Worm (Caenorhabditis elegans) whole organism, L4 larva: ENCODE measurements around the gene dlc-5.

Experiments
- F49E8.2 ChIP-seq: sonication (generic microtip); optimal IDR thresholded peaks from 2 replicates; lab custom pipeline; 2016; ENCODE audit warnings: missing compliant biosample characterization, mild to moderate bottlenecking, missing genetic modification characterization, borderline replicate concordance
- R02D3.7 ChIP-seq: fragments of 150-350 bp; sonication (generic microtip); optimal IDR thresholded peaks from 3 replicates; lab custom pipeline; 2014; ENCODE audit warnings: missing biosample characterization, missing genetic modification characterization
- T20F7.1 ChIP-seq: fragments of 200-800 bp; sonication (Bioruptor generic); optimal IDR thresholded peaks from 2 replicates; lab custom pipeline; 2018; ENCODE audit warnings: mild to moderate bottlenecking, missing genetic modification characterization, missing compliant biosample characterization
- ZK337.2 ChIP-seq: fragments of 200-800 bp; sonication (Bioruptor generic); IDR thresholded peaks from 2 replicates; pipeline ENCODE4 v1.3.6; 2022; ENCODE audit warnings: missing genetic modification reagents, missing genetic modification characterization, missing compliant biosample characterization
- aha-1 ChIP-seq: fragments of 150-350 bp; peaks from one replicate; lab custom pipeline; 2014; ENCODE audit warnings: missing biosample characterization, missing genetic modification characterization
- aly-2 ChIP-seq: sonication (generic microtip); optimal IDR thresholded peaks from 2 replicates; lab custom pipeline; 2018; ENCODE audit warnings: missing biosample characterization, missing genetic modification characterization
- ama-1 ChIP-seq: fragments of 150-350 bp; optimal IDR thresholded peaks from 2 replicates; lab custom pipeline; 2014; ENCODE audit warnings: inconsistent platforms, mixed read lengths
- ceh-62 ChIP-seq: sonication (generic microtip); optimal IDR thresholded peaks from 2 replicates; lab custom pipeline; 2017; ENCODE audit warnings: missing biosample characterization, missing genetic modification characterization
- cey-2 ChIP-seq: sonication (generic microtip); optimal IDR thresholded peaks from 3 replicates; lab custom pipeline; 2017; ENCODE audit warnings: missing genetic modification characterization, mild to moderate bottlenecking, missing compliant biosample characterization, antibody characterized with exemption, borderline replicate concordance; ENCODE audit not compliant: insufficient read depth
- daf-12 ChIP-seq: fragments of 150-350 bp; optimal IDR thresholded peaks from 2 replicates; lab custom pipeline; 2014; ENCODE audit warnings: missing biosample characterization, missing genetic modification reagents, missing genetic modification characterization
- daf-19 ChIP-seq: fragments of 200-800 bp; sonication (Bioruptor generic); conservative IDR thresholded peaks from 2 replicates; pipeline ENCODE4 v1.3.6; 2022; ENCODE audit warnings: missing genetic modification characterization, missing compliant biosample characterization
- daf-8 ChIP-seq: fragments of 200-800 bp; sonication (Bioruptor generic); IDR thresholded peaks from 2 replicates; pipeline ENCODE4 v1.3.6; 2022; ENCODE audit warnings: missing genetic modification characterization, missing compliant biosample characterization
- duxl-1 ChIP-seq: sonication (generic microtip); optimal IDR thresholded peaks from 2 replicates; lab custom pipeline; 2016; ENCODE audit warnings: mild to moderate bottlenecking, missing genetic modification characterization, moderate library complexity, missing compliant biosample characterization; ENCODE audit not compliant: poor library complexity
- egl-27 ChIP-seq: sonication (generic microtip); optimal IDR thresholded peaks from 3 replicates; lab custom pipeline; 2017; ENCODE audit warnings: missing biosample characterization, missing genetic modification reagents, missing genetic modification characterization
- fkh-10 ChIP-seq: fragments of 150-350 bp; optimal IDR thresholded peaks from 2 replicates; lab custom pipeline; 2014; ENCODE audit warnings: missing biosample characterization, missing genetic modification reagents, missing genetic modification characterization
- fos-1 ChIP-seq: fragments of 150-350 bp; optimal IDR thresholded peaks from 2 replicates; lab custom pipeline; 2014; ENCODE audit warnings: missing biosample characterization, missing genetic modification characterization
- lin-1 ChIP-seq: fragments of 200-800 bp; sonication (Bioruptor generic); IDR thresholded peaks from 2 replicates; pipeline ENCODE4 v1.3.6; 2022; ENCODE audit warnings: missing genetic modification reagents, missing genetic modification characterization, missing compliant biosample characterization
- lin-39 ChIP-seq: fragments of 150-350 bp; optimal IDR thresholded peaks from 2 replicates; lab custom pipeline; 2014; ENCODE audit warnings: missing biosample characterization, missing genetic modification reagents, missing genetic modification characterization
- madf-5 ChIP-seq, 2 experiments: fragments of 200-800 bp; sonication (Bioruptor generic); IDR thresholded peaks; 2 replicates each; pipeline ENCODE4 v1.3.6; 2022; ENCODE audit warnings: missing compliant biosample characterization in 2 of 2, missing genetic modification characterization in 2 of 2
- mdt-29 ChIP-seq: fragments of 200-800 bp; sonication (Bioruptor generic); IDR thresholded peaks from 2 replicates; pipeline ENCODE4 v1.3.6; 2022; ENCODE audit warnings: missing genetic modification reagents, missing genetic modification characterization, missing compliant biosample characterization
- mes-2 ChIP-seq: sonication (generic microtip); optimal IDR thresholded peaks from 2 replicates; lab custom pipeline; 2016; ENCODE audit warnings: missing genotype, mild to moderate bottlenecking, missing genetic modification characterization, missing compliant biosample characterization; ENCODE audit not compliant: poor library complexity, severe bottlenecking
- nhr-11 ChIP-seq: fragments of 150-350 bp; optimal IDR thresholded peaks from 2 replicates; lab custom pipeline; 2014; ENCODE audit warnings: missing biosample characterization, missing genetic modification characterization
- nhr-237 ChIP-seq: sonication (generic microtip); optimal IDR thresholded peaks from 2 replicates; lab custom pipeline; 2017; ENCODE audit warnings: missing biosample characterization, missing genetic modification characterization
- nhr-25 ChIP-seq: sonication (generic microtip); optimal IDR thresholded peaks from 2 replicates; lab custom pipeline; 2017; ENCODE audit warnings: missing genetic modification characterization, mild to moderate bottlenecking, missing compliant biosample characterization, antibody characterized with exemption, moderate library complexity, borderline replicate concordance; ENCODE audit not compliant: insufficient read depth
- nhr-42 ChIP-seq: fragments of 200-800 bp; sonication (Bioruptor generic); IDR thresholded peaks from 2 replicates; pipeline ENCODE4 v1.3.6; 2022; ENCODE audit warnings: missing genetic modification characterization, missing compliant biosample characterization
- nhr-48 ChIP-seq: sonication (generic microtip); optimal IDR thresholded peaks from 2 replicates; lab custom pipeline; 2016; ENCODE audit warnings: mild to moderate bottlenecking, missing genetic modification characterization, missing compliant biosample characterization
- nhr-6 ChIP-seq: fragments of 150-350 bp; optimal IDR thresholded peaks from 2 replicates; lab custom pipeline; 2014; ENCODE audit warnings: missing biosample characterization, missing genetic modification characterization
- nhr-76 ChIP-seq: fragments of 150-350 bp; optimal IDR thresholded peaks from 2 replicates; lab custom pipeline; 2014; ENCODE audit warnings: missing biosample characterization, missing genetic modification characterization
- nhr-77 ChIP-seq: fragments of 150-350 bp; optimal IDR thresholded peaks from 2 replicates; lab custom pipeline; 2014; ENCODE audit warnings: missing biosample characterization, missing genetic modification characterization
- pha-4 ChIP-seq, 2 experiments: fragments of 150-350 bp in 1 of 2; fragments of 200-800 bp in 1 of 2; sonication (Bioruptor generic) in 1 of 2; IDR thresholded peaks in 1 of 2; optimal IDR thresholded peaks in 1 of 2; 2 replicates each; pipeline versions ENCODE4 v1.3.6 to Lab custom; 2014 to 2022; ENCODE audit warnings: missing genetic modification characterization in 2 of 2, missing genetic modification reagents in 2 of 2, missing biosample characterization in 1 of 2, missing compliant biosample characterization in 1 of 2
- php-3 ChIP-seq: fragments of 200-800 bp; sonication (Bioruptor generic); IDR thresholded peaks from 2 replicates; pipeline ENCODE4 v1.3.6; 2022; ENCODE audit warnings: missing genetic modification reagents, missing genetic modification characterization, missing compliant biosample characterization
- pqm-1 ChIP-seq: sonication (generic microtip); optimal IDR thresholded peaks from 2 replicates; lab custom pipeline; 2017; ENCODE audit warnings: missing biosample characterization, missing genetic modification characterization
- saeg-2 ChIP-seq: fragments of 200-800 bp; sonication (Bioruptor generic); IDR thresholded peaks from 2 replicates; pipeline ENCODE4 v1.3.6; 2022; ENCODE audit warnings: missing genetic modification reagents, missing genetic modification characterization, missing compliant biosample characterization
- sdz-12 ChIP-seq: fragments of 200-800 bp; sonication (Bioruptor generic); optimal IDR thresholded peaks from 2 replicates; lab custom pipeline; 2018; ENCODE audit warnings: mild to moderate bottlenecking, missing genetic modification characterization, missing compliant biosample characterization
- set-16 ChIP-seq: fragments of 200-800 bp; sonication (Bioruptor generic); IDR thresholded peaks from 2 replicates; pipeline ENCODE4 v1.3.6; 2022; ENCODE audit warnings: missing genetic modification reagents, missing genetic modification characterization, missing compliant biosample characterization
- spr-1 ChIP-seq: sonication (generic microtip); optimal IDR thresholded peaks from 2 replicates; lab custom pipeline; 2016; ENCODE audit warnings: mild to moderate bottlenecking, missing genetic modification characterization, missing compliant biosample characterization
- tag-97 ChIP-seq: fragments of 200-800 bp; sonication (Bioruptor generic); IDR thresholded peaks from 2 replicates; pipeline ENCODE4 v1.3.6; 2022; ENCODE audit warnings: missing genetic modification characterization, missing compliant biosample characterization
- unc-130 ChIP-seq: sonication (generic microtip); optimal IDR thresholded peaks from 2 replicates; lab custom pipeline; 2016; ENCODE audit warnings: missing genetic modification reagents, missing genetic modification characterization, missing compliant biosample characterization
- unc-39 ChIP-seq: sonication (generic microtip); optimal IDR thresholded peaks from 2 replicates; lab custom pipeline; 2017; ENCODE audit warnings: missing biosample characterization, missing genetic modification characterization
- unc-62 ChIP-seq, 3 experiments: fragments of 150-350 bp in 1 of 3; sonication (generic microtip); optimal IDR thresholded peaks in 2 of 3; peaks in 1 of 3; 1 replicate in 1 of 3; 2 replicates in 2 of 3; lab custom pipeline; 2014 to 2017; ENCODE audit warnings: missing biosample characterization in 3 of 3, missing genetic modification characterization in 3 of 3, missing genetic modification reagents in 3 of 3, missing genotype in 1 of 3
- zfp-2 ChIP-seq: sonication (generic microtip); optimal IDR thresholded peaks from 2 replicates; lab custom pipeline; 2016; ENCODE audit warnings: mild to moderate bottlenecking, missing genetic modification characterization, missing compliant biosample characterization
- zfp-3 ChIP-seq: fragments of 200-800 bp; sonication (Bioruptor generic); conservative IDR thresholded peaks from 2 replicates; pipeline ENCODE4 v1.3.6; 2022; ENCODE audit warnings: missing genetic modification reagents, missing genetic modification characterization, missing compliant biosample characterization
- ztf-7 ChIP-seq: fragments of 150-350 bp; optimal IDR thresholded peaks from 2 replicates; lab custom pipeline; 2014; ENCODE audit warnings: missing biosample characterization, missing genetic modification characterization

The dlc-5 gene

DNA sequence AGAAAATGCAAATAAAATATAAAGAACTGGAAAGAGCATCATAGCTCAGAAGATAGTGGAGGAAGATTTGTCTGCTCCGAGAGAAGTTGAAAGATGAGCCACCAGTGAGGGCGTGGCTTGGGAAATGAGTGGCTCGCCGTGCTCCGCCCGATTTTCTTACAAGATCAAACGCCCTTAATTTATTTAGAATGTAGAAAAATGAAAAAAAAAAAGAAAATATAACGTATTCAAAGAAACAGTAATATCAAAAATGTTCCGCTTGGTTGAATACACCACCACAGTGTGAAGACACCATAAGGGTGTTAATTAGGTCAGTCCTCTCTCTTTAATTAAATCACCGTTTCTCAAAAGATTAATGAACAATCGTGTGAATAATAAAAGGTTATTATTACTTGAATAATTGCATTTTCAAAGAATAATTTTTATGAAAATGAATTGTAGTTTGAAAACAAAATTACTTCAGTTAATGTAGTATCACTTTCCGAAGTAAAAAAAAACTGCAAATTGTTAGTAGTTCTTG lies 35.6 kb upstream of the dlc-5 start, which contains the start of gene sfrp-1 (continued):
- TF ChIP-seq saeg-2: no peak
- TF ChIP-seq nhr-42: no peak

DNA sequence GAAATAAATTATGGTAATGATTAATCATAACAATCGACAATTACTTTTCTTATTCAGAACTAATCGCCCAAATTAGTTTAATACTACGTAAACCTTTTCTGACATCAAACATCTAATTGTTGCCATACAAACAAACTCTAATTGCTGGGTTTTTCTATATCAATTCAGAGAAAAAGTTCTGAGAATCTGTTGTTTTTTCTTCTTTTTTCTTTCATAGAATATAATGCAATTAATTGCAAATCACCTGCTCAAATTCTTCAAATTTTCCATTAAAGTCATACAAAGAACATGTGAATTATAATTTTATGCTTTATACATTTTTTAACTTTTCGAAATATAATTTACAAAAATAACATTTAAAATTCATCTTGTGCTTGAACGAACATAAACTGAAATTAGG lies 34.6 kb upstream of the dlc-5 start:
- no peak for TF ChIP-seq tag-97 (GFP tag; lab: Robert Waterston, UW)
- TF ChIP-seq aly-2 (tag; lab: Kevin White, UChicago): no peak
- no peak for TF ChIP-seq unc-39 (tag; lab: Kevin White, UChicago)
- no peak for TF ChIP-seq mdt-29
- no peak for TF ChIP-seq set-16 (GFP tag; lab: Robert Waterston, UW)
- TF ChIP-seq spr-1 (tag; lab: Kevin White, UChicago): no peak
- no peak for TF ChIP-seq nhr-48 (tag; lab: Kevin White, UChicago)
- no peak for TF ChIP-seq lin-1 (GFP tag; lab: Robert Waterston, UW)
- no peak for TF ChIP-seq pha-4 (GFP tag; IDR thresholded peaks at IDR 0.05; lab: Robert Waterston, UW)
- TF ChIP-seq pha-4 (tag; optimal IDR thresholded peaks at IDR 0.05; lab: Kevin White, UChicago): no peak
- no peak for TF ChIP-seq ZK337.2 (GFP tag; lab: Robert Waterston, UW)
- TF ChIP-seq ama-1: no peak
- TF ChIP-seq nhr-25: no peak
- TF ChIP-seq duxl-1: no peak
- TF ChIP-seq unc-62 (GFP tag; optimal IDR thresholded peaks at IDR 0.05 in 1 of 2; lab: Kevin White, UChicago): no peak
- no peak for TF ChIP-seq unc-62 (tag; optimal IDR thresholded peaks at IDR 0.05; lab: Kevin White, UChicago)
- no peak for TF ChIP-seq madf-5 (GFP tag; IDR thresholded peaks at IDR 0.05; lab: Robert Waterston, UW)
- no peak for TF ChIP-seq daf-8 (GFP tag; lab: Robert Waterston, UW)
- TF ChIP-seq mes-2 (tag; lab: Kevin White, UChicago): no peak

DNA sequence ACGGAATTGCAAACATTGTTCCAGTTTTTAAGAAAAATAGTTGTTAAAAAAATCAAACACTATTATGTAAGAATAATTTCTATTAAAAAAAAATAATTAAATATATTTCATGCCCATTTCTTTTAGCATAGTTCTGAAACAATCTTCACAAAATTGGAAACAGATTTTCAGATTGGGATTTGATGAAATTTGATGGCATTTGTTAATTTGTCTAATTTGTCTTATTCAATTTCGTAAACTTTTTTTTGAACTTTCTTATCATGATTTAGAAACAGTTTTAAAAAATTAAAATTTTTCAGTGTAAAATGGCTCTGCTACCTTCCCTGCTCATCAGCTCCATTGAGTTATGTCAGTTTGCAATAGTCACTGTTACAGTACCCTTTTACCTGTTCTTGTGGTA lies 33.1 kb upstream of the dlc-5 start, which contains the start of gene srv-13:
TSS of gene srv-13 (plus strand) at position 301 of the 400 bp plus-strand sequence.
- no peak for TF ChIP-seq R02D3.7 (tag; lab: Kevin White, UChicago)
- no peak for TF ChIP-seq zfp-3
- no peak for TF ChIP-seq T20F7.1 (GFP tag; lab: Kevin White, UChicago)
- TF ChIP-seq nhr-11 (tag; lab: Kevin White, UChicago): no peak
- TF ChIP-seq cey-2 (tag; lab: Kevin White, UChicago): no peak
- no peak for TF ChIP-seq ama-1
- no peak for TF ChIP-seq F49E8.2 (tag; lab: Kevin White, UChicago)
- no peak for TF ChIP-seq saeg-2
- TF ChIP-seq nhr-77 (tag; lab: Kevin White, UChicago): no peak
- TF ChIP-seq ztf-7 (tag; lab: Kevin White, UChicago): no peak
- no peak for TF ChIP-seq ceh-62 (tag; lab: Kevin White, UChicago)
- TF ChIP-seq php-3 (GFP tag; lab: Robert Waterston, UW): no peak
- no peak for TF ChIP-seq unc-39 (tag; lab: Kevin White, UChicago)
- TF ChIP-seq unc-130 (GFP tag; lab: Kevin White, UChicago): no peak
- TF ChIP-seq nhr-6 (tag; lab: Kevin White, UChicago): no peak
- no peak for TF ChIP-seq aha-1 (tag; lab: Kevin White, UChicago)
- no peak for TF ChIP-seq zfp-2 (tag; lab: Kevin White, UChicago)
- no peak for TF ChIP-seq daf-12 (tag; lab: Kevin White, UChicago)
- TF ChIP-seq, all 104 proteins: peak for 0

DNA sequence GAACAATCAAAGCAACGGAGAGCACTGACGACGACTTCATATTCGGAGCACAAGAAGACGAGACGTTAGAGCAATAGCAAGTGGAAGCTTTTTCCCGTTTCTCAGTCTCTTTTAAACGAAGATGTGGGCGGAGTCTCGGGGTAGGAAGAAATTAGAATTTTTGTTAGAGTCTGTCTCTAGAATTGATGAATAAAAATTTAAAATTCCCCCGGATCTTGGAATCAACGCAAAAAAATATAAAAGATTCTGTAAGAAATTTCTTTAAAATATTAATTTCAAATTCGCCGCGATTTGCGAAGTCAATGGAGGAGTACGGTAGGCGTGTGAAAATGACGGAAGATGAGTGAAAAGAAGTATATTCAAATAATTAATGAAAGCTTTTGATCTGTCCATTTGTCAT lies 24.5 kb upstream of the dlc-5 start, which contains the start of gene nlp-71:
TSS of gene nlp-71 (minus strand) at position 101 of the 400 bp plus-strand sequence.
- TF ChIP-seq daf-19 (no peak), nhr-76 (tag; lab: Kevin White, UChicago) (no peak), lin-39 (no peak), mdt-29 (no peak), egl-27 (no peak), fos-1 (tag; lab: Kevin White, UChicago) (no peak), R02D3.7 (tag; lab: Kevin White, UChicago) (no peak), fkh-10 (GFP tag; lab: Kevin White, UChicago) (no peak), zfp-3 (no peak), pqm-1 (no peak), nhr-237 (tag; lab: Kevin White, UChicago) (no peak), sdz-12 (GFP tag; lab: Kevin White, UChicago) (no peak)
